Worm (Caenorhabditis elegans) whole organism, L4 larva: ENCODE data around the gene wht-7.

Source experiments
- F37D6.2 ChIP-seq: sonication (generic microtip); optimal IDR thresholded peaks from 2 replicates; lab custom pipeline; 2016; ENCODE audit warnings: mild to moderate bottlenecking, missing genetic modification characterization, missing compliant biosample characterization
- F49E8.2 ChIP-seq: sonication (generic microtip); optimal IDR thresholded peaks from 2 replicates; lab custom pipeline; 2016; ENCODE audit warnings: missing compliant biosample characterization, mild to moderate bottlenecking, missing genetic modification characterization, borderline replicate concordance
- T26A8.4 ChIP-seq: fragments of 200-800 bp; sonication (Bioruptor generic); IDR thresholded peaks from 2 replicates; pipeline ENCODE4 v1.3.6; 2022; ENCODE audit warnings: missing genetic modification characterization, missing compliant biosample characterization
- Y48G9A.11 ChIP-seq: fragments of 200-800 bp; sonication (Bioruptor generic); IDR thresholded peaks from 2 replicates; pipeline ENCODE4 v1.3.6; 2022; ENCODE audit warnings: missing genetic modification reagents, missing genetic modification characterization, missing compliant biosample characterization
- Y5F2A.4 ChIP-seq: fragments of 200-800 bp; sonication (Bioruptor generic); optimal IDR thresholded peaks from 2 replicates; lab custom pipeline; 2018; ENCODE audit warnings: mild to moderate bottlenecking, missing genetic modification characterization, missing compliant biosample characterization
- ZK337.2 ChIP-seq: fragments of 200-800 bp; sonication (Bioruptor generic); IDR thresholded peaks from 2 replicates; pipeline ENCODE4 v1.3.6; 2022; ENCODE audit warnings: missing genetic modification reagents, missing genetic modification characterization, missing compliant biosample characterization
- aha-1 ChIP-seq: fragments of 150-350 bp; peaks from one replicate; lab custom pipeline; 2014; ENCODE audit warnings: missing biosample characterization, missing genetic modification characterization
- attf-4 ChIP-seq: sonication (generic microtip); optimal IDR thresholded peaks from 3 replicates; lab custom pipeline; 2017; ENCODE audit warnings: missing biosample characterization, missing genetic modification characterization
- ceh-20 ChIP-seq: fragments of 200-800 bp; sonication (Bioruptor generic); IDR thresholded peaks from 2 replicates; pipeline ENCODE4 v1.3.6; 2022; ENCODE audit warnings: missing genetic modification reagents, missing genetic modification characterization, missing compliant biosample characterization
- ceh-82 ChIP-seq: sonication (generic microtip); optimal IDR thresholded peaks from 2 replicates; lab custom pipeline; 2017; ENCODE audit warnings: missing biosample characterization, missing genetic modification characterization
- cey-2 ChIP-seq: sonication (generic microtip); optimal IDR thresholded peaks from 3 replicates; lab custom pipeline; 2017; ENCODE audit warnings: missing genetic modification characterization, mild to moderate bottlenecking, missing compliant biosample characterization, antibody characterized with exemption, borderline replicate concordance; ENCODE audit not compliant: insufficient read depth
- daf-16 ChIP-seq, 3 experiments: sonication (generic microtip); optimal IDR thresholded peaks; 2 replicates each; lab custom pipeline; 2016 to 2017; ENCODE audit warnings: missing genetic modification characterization in 3 of 3, missing genetic modification reagents in 3 of 3, mild to moderate bottlenecking in 2 of 3, missing compliant biosample characterization in 2 of 3, missing biosample characterization in 1 of 3, moderate library complexity in 1 of 3
- dmd-6 ChIP-seq: fragments of 200-800 bp; sonication (Bioruptor generic); IDR thresholded peaks from 2 replicates; pipeline ENCODE4 v1.3.6; 2022; ENCODE audit warnings: missing genetic modification reagents, missing genetic modification characterization, missing compliant biosample characterization
- dmd-8 ChIP-seq: fragments of 200-800 bp; sonication (Bioruptor generic); IDR thresholded peaks from 2 replicates; pipeline ENCODE4 v1.3.6; 2022; ENCODE audit warnings: missing genetic modification characterization, missing compliant biosample characterization
- dpl-1 ChIP-seq: fragments of 150-350 bp; optimal IDR thresholded peaks from 2 replicates; lab custom pipeline; 2014; ENCODE audit warnings: missing biosample characterization, missing genetic modification reagents, missing genetic modification characterization
- dve-1 ChIP-seq: sonication (generic microtip); optimal IDR thresholded peaks from 2 replicates; lab custom pipeline; 2017; ENCODE audit warnings: antibody characterized with exemption, mild to moderate bottlenecking, missing genetic modification characterization, missing compliant biosample characterization; ENCODE audit not compliant: insufficient read depth
- egl-43 ChIP-seq: fragments of 200-800 bp; sonication (Bioruptor generic); IDR thresholded peaks from 2 replicates; pipeline ENCODE4 v1.3.6; 2022; ENCODE audit warnings: missing genetic modification reagents, missing genetic modification characterization, missing compliant biosample characterization
- hif-1 ChIP-seq, 2 experiments: sonication (generic microtip); optimal IDR thresholded peaks; 2 replicates each; lab custom pipeline; 2016 to 2017; ENCODE audit warnings: missing compliant biosample characterization in 2 of 2, missing genetic modification characterization in 2 of 2, missing genetic modification reagents in 2 of 2, missing genotype in 2 of 2, mild to moderate bottlenecking in 1 of 2
- hlh-30 ChIP-seq: sonication (generic microtip); optimal IDR thresholded peaks from 2 replicates; lab custom pipeline; 2017; ENCODE audit warnings: antibody characterized with exemption, mild to moderate bottlenecking, missing genetic modification characterization, missing compliant biosample characterization; ENCODE audit not compliant: insufficient read depth
- hmg-1.1 ChIP-seq: fragments of 200-800 bp; sonication (Bioruptor generic); IDR thresholded peaks from 2 replicates; pipeline ENCODE4 v1.3.6; 2022; ENCODE audit warnings: missing genetic modification reagents, missing genetic modification characterization, missing compliant biosample characterization
- lin-38 ChIP-seq: fragments of 200-800 bp; sonication (Bioruptor generic); IDR thresholded peaks from 2 replicates; pipeline ENCODE4 v1.3.6; 2022; ENCODE audit warnings: missing genetic modification reagents, missing genetic modification characterization, missing compliant biosample characterization
- lsy-2 ChIP-seq, 2 experiments: fragments of 150-350 bp in 1 of 2; sonication (generic microtip) in 1 of 2; optimal IDR thresholded peaks; 2 replicates each; lab custom pipeline; 2014 to 2017; ENCODE audit warnings: missing biosample characterization in 2 of 2, missing genetic modification characterization in 2 of 2
- mdt-29 ChIP-seq: fragments of 200-800 bp; sonication (Bioruptor generic); IDR thresholded peaks from 2 replicates; pipeline ENCODE4 v1.3.6; 2022; ENCODE audit warnings: missing genetic modification reagents, missing genetic modification characterization, missing compliant biosample characterization
- mep-1 ChIP-seq: fragments of 150-350 bp; sonication (generic microtip); optimal IDR thresholded peaks from 3 replicates; lab custom pipeline; 2014; ENCODE audit warnings: missing biosample characterization, missing genetic modification characterization
- mes-2 ChIP-seq: sonication (generic microtip); optimal IDR thresholded peaks from 2 replicates; lab custom pipeline; 2016; ENCODE audit warnings: missing genotype, mild to moderate bottlenecking, missing genetic modification characterization, missing compliant biosample characterization; ENCODE audit not compliant: poor library complexity, severe bottlenecking
- mxl-2 ChIP-seq: fragments of 200-800 bp; sonication (Bioruptor generic); conservative IDR thresholded peaks from 2 replicates; pipeline ENCODE4 v1.3.6; 2022; ENCODE audit warnings: missing genetic modification reagents, missing genetic modification characterization, missing compliant biosample characterization
- nhr-102 ChIP-seq: sonication (generic microtip); optimal IDR thresholded peaks from 2 replicates; lab custom pipeline; 2016; ENCODE audit warnings: mild to moderate bottlenecking, missing genetic modification characterization, moderate library complexity, missing compliant biosample characterization
- nhr-11 ChIP-seq: fragments of 150-350 bp; optimal IDR thresholded peaks from 2 replicates; lab custom pipeline; 2014; ENCODE audit warnings: missing biosample characterization, missing genetic modification characterization
- nhr-28 ChIP-seq: fragments of 150-350 bp; optimal IDR thresholded peaks from 2 replicates; lab custom pipeline; 2014; ENCODE audit warnings: missing biosample characterization, missing genetic modification characterization
- nhr-48 ChIP-seq: sonication (generic microtip); optimal IDR thresholded peaks from 2 replicates; lab custom pipeline; 2016; ENCODE audit warnings: mild to moderate bottlenecking, missing genetic modification characterization, missing compliant biosample characterization
- nhr-6 ChIP-seq: fragments of 150-350 bp; optimal IDR thresholded peaks from 2 replicates; lab custom pipeline; 2014; ENCODE audit warnings: missing biosample characterization, missing genetic modification characterization
- pha-4 ChIP-seq, 2 experiments: fragments of 150-350 bp in 1 of 2; fragments of 200-800 bp in 1 of 2; sonication (Bioruptor generic) in 1 of 2; IDR thresholded peaks in 1 of 2; optimal IDR thresholded peaks in 1 of 2; 2 replicates each; pipeline versions ENCODE4 v1.3.6 to Lab custom; 2014 to 2022; ENCODE audit warnings: missing genetic modification characterization in 2 of 2, missing genetic modification reagents in 2 of 2, missing biosample characterization in 1 of 2, missing compliant biosample characterization in 1 of 2
- php-3 ChIP-seq: fragments of 200-800 bp; sonication (Bioruptor generic); IDR thresholded peaks from 2 replicates; pipeline ENCODE4 v1.3.6; 2022; ENCODE audit warnings: missing genetic modification reagents, missing genetic modification characterization, missing compliant biosample characterization
- rbr-2 ChIP-seq: sonication (generic microtip); optimal IDR thresholded peaks from 2 replicates; lab custom pipeline; 2016; ENCODE audit warnings: missing genotype, missing genetic modification characterization, missing compliant biosample characterization
- saeg-2 ChIP-seq: fragments of 200-800 bp; sonication (Bioruptor generic); IDR thresholded peaks from 2 replicates; pipeline ENCODE4 v1.3.6; 2022; ENCODE audit warnings: missing genetic modification reagents, missing genetic modification characterization, missing compliant biosample characterization
- tag-97 ChIP-seq: fragments of 200-800 bp; sonication (Bioruptor generic); IDR thresholded peaks from 2 replicates; pipeline ENCODE4 v1.3.6; 2022; ENCODE audit warnings: missing genetic modification characterization, missing compliant biosample characterization
- unc-130 ChIP-seq: sonication (generic microtip); optimal IDR thresholded peaks from 2 replicates; lab custom pipeline; 2016; ENCODE audit warnings: missing genetic modification reagents, missing genetic modification characterization, missing compliant biosample characterization
- ztf-7 ChIP-seq: fragments of 150-350 bp; optimal IDR thresholded peaks from 2 replicates; lab custom pipeline; 2014; ENCODE audit warnings: missing biosample characterization, missing genetic modification characterization

wht-7 gene

DNA sequence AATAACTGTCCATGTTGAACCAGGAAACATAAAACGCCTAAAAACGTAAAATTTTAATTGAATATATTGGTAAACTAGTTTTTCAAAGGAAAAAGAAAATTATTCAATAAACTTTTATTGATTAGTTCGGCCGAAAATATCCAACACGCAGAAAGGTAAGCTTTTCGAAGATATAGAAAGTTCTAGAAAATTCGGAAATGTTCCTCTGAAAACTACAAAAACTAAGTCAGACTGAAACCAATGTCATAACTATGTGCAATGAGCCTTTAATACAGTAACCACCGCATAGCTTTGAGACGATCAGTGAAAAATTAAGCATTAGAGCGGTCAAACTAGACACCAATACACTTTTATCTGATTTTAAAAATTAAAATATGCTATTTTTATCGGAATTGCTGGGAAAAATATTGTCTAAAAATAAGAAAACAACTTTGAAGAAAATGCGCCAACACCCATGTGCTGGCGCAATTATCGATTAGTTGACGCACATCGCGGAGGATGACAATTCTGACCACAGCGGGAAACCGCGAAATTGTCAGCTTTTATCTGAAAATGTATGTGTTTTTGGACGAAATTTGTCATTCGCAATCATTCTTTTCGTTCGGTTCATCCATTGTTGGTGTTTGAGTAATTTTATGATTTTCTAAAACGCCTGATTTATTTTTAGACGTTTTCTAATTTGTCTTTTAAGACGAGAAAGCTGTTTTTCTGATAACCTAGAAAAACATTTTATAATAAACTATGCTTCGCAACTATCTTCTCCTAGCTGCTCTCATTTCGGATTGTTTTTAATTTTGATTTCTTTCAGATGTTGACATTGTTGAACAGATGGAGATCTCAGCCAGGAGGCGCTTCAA, 49.2 kb upstream of the wht-7 start, which contains the start of the genes C23G10.7 and rpn-2:
TSS of gene C23G10.7 (minus strand) at position 37 of the 857 bp plus-strand sequence.
TSS of gene rpn-2 (plus strand) at position 807 of the 857 bp plus-strand sequence.
- TF ChIP-seq nhr-11 (tag; lab: Kevin White, UChicago) (peak; percentile 48), rbr-2 (tag; lab: Kevin White, UChicago) (peak; percentile 65), ztf-7 (tag; lab: Kevin White, UChicago) (peak; percentile 41), aha-1 (no peak), php-3 (GFP tag; lab: Robert Waterston, UW) (no peak), hlh-30 (tag; lab: Kevin White, UChicago) (peak; percentile 40), ceh-82 (tag; lab: Kevin White, UChicago) (no peak), F37D6.2 (tag; lab: Kevin White, UChicago) (peak; percentile 10), nhr-102 (tag; lab: Kevin White, UChicago) (peak; percentile 55), T26A8.4 (GFP tag; lab: Robert Waterston, UW) (peak; percentile 70), nhr-6 (tag; lab: Kevin White, UChicago) (peak; percentile 66), hmg-1.1 (peak; percentile 53; the same call in 1 of the 2 replicates), pha-4 (GFP tag; IDR thresholded peaks at IDR 0.05; lab: Robert Waterston, UW) (no peak), pha-4 (tag; optimal IDR thresholded peaks at IDR 0.05; lab: Kevin White, UChicago) (no peak), ceh-20 (no peak), mes-2 (tag; lab: Kevin White, UChicago) (peak; percentile 64), unc-130 (peak; percentile 49), dve-1 (tag; lab: Kevin White, UChicago) (peak; percentile 69), lin-38 (peak; percentile 77), dmd-6 (GFP tag; lab: Robert Waterston, UW) (peak; percentile 31; the same call in 1 of the 2 replicates), Y48G9A.11 (GFP tag; lab: Robert Waterston, UW) (peak; percentile 60; the same call in 1 of the 2 replicates), ZK337.2 (GFP tag; lab: Robert Waterston, UW) (no peak), daf-16 (GFP tag; optimal IDR thresholded peaks at IDR 0.05; lab: Kevin White, UChicago) (peak in 1 of 2 experiments; percentile 52), daf-16 (tag; optimal IDR thresholded peaks at IDR 0.05; lab: Kevin White, UChicago) (peak; percentile 65), saeg-2 (GFP tag; lab: Robert Waterston, UW) (no peak), lsy-2 (tag; optimal IDR thresholded peaks at IDR 0.05; lab: Kevin White, UChicago) (peak in 1 of 2 experiments; percentile 80), mep-1 (peak; percentile 64), nhr-28 (tag; lab: Kevin White, UChicago) (peak; percentile 35), attf-4 (tag; lab: Kevin White, UChicago) (no peak), Y5F2A.4 (GFP tag; lab: Kevin White, UChicago) (no peak), cey-2 (no peak), F49E8.2 (tag; lab: Kevin White, UChicago) (peak; percentile 71), dmd-8 (no peak), nhr-48 (peak; percentile 1), dpl-1 (GFP tag; lab: Kevin White, UChicago) (peak; percentile 75), hif-1 (tag; optimal IDR thresholded peaks at IDR 0.05; lab: Kevin White, UChicago) (peak in 1 of 2 experiments; percentile 28)

DNA sequence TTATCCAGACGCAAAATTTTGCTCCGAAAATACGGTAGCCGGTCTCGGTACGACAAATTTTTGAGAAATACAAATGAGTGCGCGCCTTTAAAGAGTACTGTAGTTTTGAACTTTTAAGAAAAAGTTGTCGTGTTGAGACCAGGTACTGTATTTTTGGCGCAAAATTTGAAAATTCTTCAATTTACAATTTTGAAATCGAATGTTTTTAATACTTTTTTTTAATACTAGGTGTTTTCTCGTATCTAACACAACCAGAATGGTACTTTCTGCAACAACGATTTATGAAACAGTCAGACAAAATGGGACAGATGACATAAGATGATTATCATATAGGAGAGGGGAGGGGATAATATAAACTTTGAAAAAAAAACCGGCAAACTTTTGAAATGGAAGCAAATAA, 46.3 kb upstream of the wht-7 start:
- TF ChIP-seq egl-43 (GFP tag; lab: Robert Waterston, UW) (no peak), ztf-7 (tag; lab: Kevin White, UChicago) (no peak), mes-2 (tag; lab: Kevin White, UChicago) (no peak), ceh-82 (tag; lab: Kevin White, UChicago) (no peak), tag-97 (no peak), mxl-2 (GFP tag; lab: Robert Waterston, UW) (no peak), Y48G9A.11 (GFP tag; lab: Robert Waterston, UW) (0 out of 2 replicates have a peak, but pooled peaks have one; percentile 29), mdt-29 (GFP tag; lab: Robert Waterston, UW) (no peak), lin-38 (peak; percentile 51), F49E8.2 (tag; lab: Kevin White, UChicago) (peak; percentile 70)
